Worm (Caenorhabditis elegans) whole organism, late embryonic: ENCODE data around the gene C05C10.8.

Experiments used
- K09A11.1 ChIP-seq: sonication (generic microtip); optimal IDR thresholded peaks from 2 replicates; lab custom pipeline; 2017; ENCODE audit warnings: antibody characterized with exemption, mild to moderate bottlenecking, missing genetic modification characterization, missing compliant biosample characterization; ENCODE audit not compliant: insufficient read depth
- madf-2 ChIP-seq: sonication (generic microtip); optimal IDR thresholded peaks from 2 replicates; lab custom pipeline; 2017; ENCODE audit warnings: missing genetic modification characterization, missing compliant biosample characterization
- pax-1 ChIP-seq: fragments of 150-350 bp; optimal IDR thresholded peaks from 2 replicates; lab custom pipeline; 2014; ENCODE audit warnings: missing biosample characterization, missing genetic modification characterization
- pha-2 ChIP-seq: sonication (generic microtip); optimal IDR thresholded peaks from 2 replicates; lab custom pipeline; 2017; ENCODE audit warnings: mild to moderate bottlenecking, missing genetic modification characterization, missing compliant biosample characterization
- rnt-1 ChIP-seq: sonication (generic microtip); optimal IDR thresholded peaks from 2 replicates; lab custom pipeline; 2016; ENCODE audit warnings: missing genetic modification characterization, missing compliant biosample characterization

- TF ChIP-seq madf-2 (tag; lab: Kevin White, UChicago) (no peak), K09A11.1 (tag; lab: Kevin White, UChicago) (no peak), pax-1 (tag; lab: Kevin White, UChicago) (no peak), rnt-1 (tag; lab: Kevin White, UChicago) (no peak), pha-2 (tag; lab: Kevin White, UChicago) (no peak)
Measured at ce11 chrII:9894435-9894834, 23.4 kb downstream of the C05C10.8 start, which contains the start of gene F26C11.1.
